Worm (Caenorhabditis elegans) whole organism, L4/young adult: ENCODE measurements around the gene ZK180.6.

Source experiments
- W03F9.2 ChIP-seq: fragments of 150-350 bp; optimal IDR thresholded peaks from 2 replicates; lab custom pipeline; 2014; ENCODE audit warnings: missing biosample characterization, missing genetic modification characterization
- dao-5 ChIP-seq: sonication (generic microtip); optimal IDR thresholded peaks from 2 replicates; lab custom pipeline; 2016; ENCODE audit warnings: missing genotype, missing genetic modification characterization, moderate library complexity, missing compliant biosample characterization
- him-1 ChIP-seq: sonication (generic microtip); optimal IDR thresholded peaks from 2 replicates; lab custom pipeline; 2016; ENCODE audit warnings: missing genotype, missing genetic modification reagents, missing genetic modification characterization, missing compliant biosample characterization

The ZK180.6 gene

DNA sequence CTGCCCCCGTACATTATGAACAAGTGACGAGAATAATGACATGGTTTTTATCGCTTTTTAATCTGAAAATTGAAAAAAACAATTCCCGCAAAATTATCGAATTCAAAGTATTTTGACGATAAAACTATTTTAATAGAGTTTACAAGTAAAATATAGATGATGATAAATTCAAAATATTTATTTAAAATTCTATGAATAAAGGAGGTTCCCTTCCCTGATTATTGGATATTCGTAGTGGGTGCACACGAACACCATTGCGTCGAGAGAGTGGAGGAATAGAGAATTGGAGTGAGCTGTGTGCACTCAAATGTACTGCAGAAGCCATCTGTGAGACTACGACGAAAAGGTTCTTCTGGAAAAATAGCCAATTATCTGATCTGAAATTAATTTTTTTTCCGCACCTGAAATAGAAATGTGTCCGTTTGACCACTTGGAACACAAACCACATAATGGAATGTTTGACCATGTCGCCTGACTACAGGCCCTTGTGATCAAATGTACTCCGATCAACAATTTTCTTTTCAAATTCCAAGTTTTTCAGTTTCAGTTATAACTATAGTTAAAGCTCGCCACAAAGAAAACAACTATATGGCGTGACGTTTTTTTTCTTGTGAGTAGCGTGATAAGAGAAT lies 13.5 kb downstream of the ZK180.6 start, which contains the start of the genes rfth-1 and ZK180.8:
TSS of gene rfth-1 (minus strand) at position 51 of the 632 bp plus-strand sequence.
TSS of gene ZK180.8 (minus strand) at position 466 of the 632 bp plus-strand sequence.
- TF ChIP-seq dao-5 (no peak), him-1 (tag; lab: Kevin White, UChicago) (no peak), W03F9.2 (no peak)

- TF ChIP-seq dao-5, result no peak
Measured at ce11 chrIV:4506637-4507036, 18.2 kb downstream of the ZK180.6 start, which contains the start of gene gbb-2. gbb-2 (minus strand) TSS chrIV:4506748.

- no peak for TF ChIP-seq dao-5
- no peak for TF ChIP-seq him-1 (tag; lab: Kevin White, UChicago)
- TF ChIP-seq W03F9.2, result no peak
Measured at ce11 chrIV:4505078-4505477, 19.8 kb downstream of the ZK180.6 start.

ce11 chrIV:4490148-4490652 lies 34.6 kb downstream of the ZK180.6 start, which contains the start of gene ZK180.7:
ZK180.7 (plus strand) TSS chrIV:4490542.
- TF ChIP-seq dao-5 (no peak), W03F9.2 (no peak), him-1 (tag; lab: Kevin White, UChicago) (no peak)

ce11 chrIV:4486738-4487137 lies 38.1 kb downstream of the ZK180.6 start, which contains the start of gene trx-3:
trx-3 (plus strand) TSS chrIV:4487028.
- TF ChIP-seq dao-5 (no peak), W03F9.2 (no peak), him-1 (tag; lab: Kevin White, UChicago) (no peak)

DNA sequence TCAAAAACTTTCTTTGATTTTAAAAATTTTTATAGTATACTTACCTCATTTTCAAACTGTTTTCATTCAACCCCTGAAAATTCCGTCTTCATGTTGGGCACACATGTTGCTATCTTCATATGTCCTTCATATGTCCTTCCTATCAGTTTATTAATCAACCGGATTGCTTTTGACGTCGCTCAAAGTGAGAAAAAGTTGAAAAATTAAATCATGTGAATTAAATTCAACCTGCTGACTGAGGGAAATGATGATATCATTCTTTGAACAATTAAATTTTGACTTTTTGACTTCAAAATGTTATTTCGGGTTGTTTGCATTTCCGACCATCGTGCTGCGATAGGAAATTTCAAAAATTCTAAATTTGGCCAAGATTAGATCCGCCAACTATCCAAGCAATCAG lies 40.3 kb downstream of the ZK180.6 start:
- no peak for TF ChIP-seq him-1 (tag; lab: Kevin White, UChicago)
- TF ChIP-seq W03F9.2, result no peak
- TF ChIP-seq dao-5, result no peak

DNA sequence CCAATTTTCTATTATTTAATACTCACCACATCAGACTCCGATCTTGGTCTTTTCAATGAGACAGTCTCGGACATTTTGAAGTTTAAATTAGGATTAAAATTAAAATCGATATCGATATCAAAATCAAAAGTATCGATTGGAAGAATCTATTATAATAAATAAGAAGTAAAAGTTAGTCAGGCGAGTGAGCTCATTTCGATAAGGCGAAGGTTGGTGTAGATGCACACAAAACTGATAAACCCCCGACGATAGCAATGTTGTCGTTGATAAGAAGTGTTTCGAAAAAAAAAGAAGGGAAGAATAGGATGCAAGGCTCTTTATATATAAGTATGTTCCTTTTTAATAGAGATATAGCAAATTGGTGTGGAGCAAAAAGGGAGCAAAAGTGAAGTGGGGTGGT lies 42.3 kb downstream of the ZK180.6 start, which contains the start of gene M01H9.4:
TSS of gene M01H9.4 (minus strand) at position 379 of the 400 bp plus-strand sequence.
- TF ChIP-seq W03F9.2 (no peak), dao-5 (no peak), him-1 (tag; lab: Kevin White, UChicago) (no peak)

DNA sequence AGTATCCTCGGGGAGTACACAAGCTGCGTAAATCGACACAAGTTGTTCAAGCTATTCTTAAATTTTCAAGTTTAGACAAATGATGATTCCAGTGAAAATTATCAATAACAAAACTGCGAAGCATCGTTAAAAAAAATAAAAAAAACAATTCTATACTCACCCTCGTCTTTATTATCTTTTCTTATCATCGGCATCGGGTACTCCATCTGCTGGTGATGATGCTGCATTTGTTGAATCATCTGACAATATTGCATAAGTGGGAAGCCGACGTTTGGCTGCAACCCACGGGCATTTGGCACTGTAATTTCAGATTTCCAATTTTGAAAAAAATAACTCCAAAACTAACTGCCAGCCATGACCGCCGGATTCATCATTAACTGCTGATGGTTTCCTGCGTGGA lies 43.5 kb downstream of the ZK180.6 start:
- no peak for TF ChIP-seq dao-5
- no peak for TF ChIP-seq W03F9.2
- TF ChIP-seq him-1 (tag; lab: Kevin White, UChicago), result no peak

DNA sequence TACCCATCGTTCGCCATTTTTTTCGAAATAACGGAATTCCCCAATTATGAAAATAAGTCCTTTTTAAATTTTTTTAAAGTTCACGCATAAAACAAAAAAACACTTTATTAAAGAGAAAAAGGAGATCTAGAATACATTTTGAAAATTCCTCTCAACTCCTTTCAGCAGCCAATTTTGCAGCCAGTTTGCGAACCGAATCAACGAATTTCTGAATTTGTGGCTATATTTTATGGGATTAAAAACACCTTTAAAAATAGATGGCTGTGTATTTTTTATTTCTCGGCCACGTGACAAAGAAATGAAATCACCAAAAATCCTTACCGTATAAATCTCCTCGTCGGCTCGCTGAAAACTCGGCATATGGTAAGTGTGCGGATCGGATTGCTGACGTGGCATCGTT lies 44.8 kb downstream of the ZK180.6 start, which contains the start of gene M01H9.10:
TSS of gene M01H9.10 (minus strand) at position 101 of the 400 bp plus-strand sequence.
- no peak for TF ChIP-seq dao-5
- no peak for TF ChIP-seq him-1 (tag; lab: Kevin White, UChicago)
- no peak for TF ChIP-seq W03F9.2

ce11 chrIV:4478612-4479011 lies 46.2 kb downstream of the ZK180.6 start:
- no peak for TF ChIP-seq W03F9.2
- no peak for TF ChIP-seq dao-5
- TF ChIP-seq him-1 (tag; lab: Kevin White, UChicago), result no peak

- TF ChIP-seq W03F9.2 (no peak), dao-5 (no peak), him-1 (tag; lab: Kevin White, UChicago) (no peak)
Measured at ce11 chrIV:4477009-4477471, 47.8 kb downstream of the ZK180.6 start, which contains the start of gene M01H9.3. M01H9.3 (minus strand) TSS chrIV:4477059.

DNA sequence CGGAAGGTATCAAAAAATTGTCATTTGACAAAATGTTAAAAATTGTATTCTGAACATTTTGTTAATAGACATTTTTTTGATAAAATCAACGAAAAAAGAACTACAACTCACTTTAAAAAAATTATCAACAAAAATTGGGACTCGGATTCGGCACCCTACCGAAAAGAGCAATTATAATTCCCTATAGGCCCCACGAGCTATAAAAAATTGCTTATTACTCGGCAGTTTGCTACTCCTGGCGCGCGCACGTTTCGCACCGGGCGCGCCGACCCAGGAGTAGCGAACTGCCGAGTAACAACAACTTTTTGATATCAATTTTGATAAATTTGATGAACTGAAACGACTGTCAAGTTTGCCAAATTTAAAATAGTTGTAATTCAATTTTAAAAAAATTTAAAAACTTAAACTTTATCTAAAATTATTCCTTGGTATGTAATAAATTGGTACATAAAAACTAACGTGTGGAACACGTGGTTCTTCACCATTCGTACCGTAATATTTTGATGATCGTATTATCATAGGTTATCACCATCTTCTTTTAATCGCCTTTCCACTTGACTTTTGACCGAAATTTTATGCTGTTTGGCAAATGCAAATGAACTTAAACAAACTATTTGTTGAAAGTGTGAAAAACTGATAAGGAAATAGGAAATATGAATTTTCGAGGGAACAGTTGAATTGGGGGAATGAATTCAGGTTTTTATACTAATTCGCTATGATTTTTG lies 49.3 kb downstream of the ZK180.6 start:
- no peak for TF ChIP-seq dao-5
- no peak for TF ChIP-seq him-1 (tag; lab: Kevin White, UChicago)
- TF ChIP-seq W03F9.2, result no peak

DNA sequence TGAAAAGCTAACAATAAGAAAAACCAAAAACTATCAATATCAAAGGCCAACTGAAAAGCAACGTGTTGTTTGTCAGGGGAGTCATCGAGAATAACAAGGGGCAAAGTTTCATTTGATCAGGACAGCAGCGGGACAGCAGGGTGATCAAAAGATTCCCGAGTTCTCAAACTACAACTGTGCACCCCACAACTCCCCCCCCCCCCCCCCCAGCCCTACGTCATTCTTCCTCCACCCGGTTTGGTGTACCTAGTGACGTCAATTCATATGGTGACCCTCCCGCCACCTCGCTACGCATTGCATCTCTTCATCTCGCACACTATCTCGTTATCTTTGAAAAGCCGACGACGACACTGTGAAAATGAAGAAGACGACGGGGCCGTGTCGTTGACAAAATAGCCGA lies 51.1 kb downstream of the ZK180.6 start:
- no peak for TF ChIP-seq him-1 (tag; lab: Kevin White, UChicago)
- no peak for TF ChIP-seq dao-5
- no peak for TF ChIP-seq W03F9.2

DNA sequence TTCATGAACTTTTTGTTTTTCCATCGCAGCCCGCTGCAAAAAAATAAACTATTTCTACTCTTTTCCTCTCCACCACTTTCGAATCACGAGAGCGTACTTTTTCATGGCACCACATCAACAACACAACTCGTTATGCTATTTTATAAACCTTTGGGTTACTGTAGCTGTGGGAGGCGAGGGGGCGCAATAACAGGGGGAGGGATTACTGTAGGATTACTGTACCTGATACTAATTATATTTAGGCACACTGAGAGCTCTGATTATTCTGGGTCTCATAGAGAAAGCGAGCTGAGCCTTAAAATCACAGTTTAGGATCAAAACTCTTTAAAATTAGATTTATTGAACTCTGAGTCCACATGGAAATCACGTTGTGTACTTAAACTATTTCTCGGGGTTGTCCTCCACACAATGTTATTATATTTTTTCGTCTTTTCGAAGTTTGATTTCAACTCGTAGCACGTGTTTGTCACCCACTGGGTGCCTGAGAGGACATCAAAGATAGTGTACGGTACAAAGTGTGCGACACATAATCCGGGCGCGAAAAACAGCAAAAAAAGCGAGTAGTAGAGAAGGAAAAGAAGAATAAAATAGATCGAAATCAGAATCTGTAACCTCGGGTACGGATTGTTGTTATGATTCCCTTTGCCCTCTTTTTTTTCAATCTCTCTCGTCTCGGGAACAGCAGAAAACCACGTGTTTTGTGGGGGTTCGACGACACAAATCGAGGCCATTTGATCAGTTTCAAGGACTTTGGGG lies 52.2 kb downstream of the ZK180.6 start:
- TF ChIP-seq him-1 (tag; lab: Kevin White, UChicago) (no peak), dao-5 (no peak), W03F9.2 (no peak)
